Worm (Caenorhabditis elegans): ENCODE measurements around the gene syf-3.

ce11 chrV:5983380-5983779 is 43.6 kb downstream of the syf-3 start, which contains the start of gene dhs-16:
- TF ChIP-seq cog-1 (tag; optimal IDR thresholded peaks at IDR 0.05) (no peak), ref-1 (GFP tag; conservative IDR thresholded peaks at IDR 0.05) (no peak), flt-1 (GFP tag; IDR thresholded peaks at IDR 0.05) (no peak)
